Fruit fly (Drosophila melanogaster) whole organism, embryonic: ENCODE results near the gene CG12056.

Source experiments
- Ada2b ChIP-seq: fragments of 200-800 bp; sonication (Bioruptor generic); IDR thresholded peaks from 2 replicates; pipeline ENCODE4 v1.3.6; 2022; ENCODE audit warnings: missing biosample characterization, missing genetic modification characterization
- Aef1 ChIP-seq: fragments of 200-800 bp; sonication (Bioruptor generic); IDR thresholded peaks from 3 replicates; pipeline ENCODE4 v1.3.6; 2022; ENCODE audit warnings: missing biosample characterization, missing genetic modification characterization
- C15 ChIP-seq: fragments of 200-800 bp; sonication (Bioruptor generic); IDR thresholded peaks from 3 replicates; pipeline ENCODE4 v1.3.6; 2022; ENCODE audit warnings: missing biosample characterization, missing genetic modification characterization
- CG10321 ChIP-seq: fragments of 200-800 bp; sonication (Bioruptor generic); IDR thresholded peaks from 2 replicates; pipeline ENCODE4 v1.3.6; 2022; ENCODE audit warnings: missing biosample characterization, missing genetic modification characterization
- CG1233 ChIP-seq: fragments of 200-800 bp; sonication (Bioruptor generic); optimal IDR thresholded peaks from 4 replicates; lab custom pipeline; 2018; ENCODE audit warnings: missing biosample characterization, mild to moderate bottlenecking, missing genetic modification characterization
- CG13287 ChIP-seq: fragments of 200-800 bp; sonication (Bioruptor generic); IDR thresholded peaks from 2 replicates; pipeline ENCODE4 v1.3.6; 2022; ENCODE audit warnings: missing biosample characterization, missing genetic modification characterization; ENCODE audit not compliant: partially characterized antibody
- CG14014 ChIP-seq: fragments of 200-800 bp; sonication (Bioruptor generic); IDR thresholded peaks from 2 replicates; pipeline ENCODE4 v1.3.6; 2022; ENCODE audit warnings: missing biosample characterization, missing genetic modification characterization
- CG15514 ChIP-seq: fragments of 200-800 bp; sonication (Bioruptor generic); optimal IDR thresholded peaks from 3 replicates; lab custom pipeline; 2017; ENCODE audit warnings: missing biosample characterization, missing genetic modification characterization, mild to moderate bottlenecking, moderate library complexity, missing genetic modification reagents
- CG16779 ChIP-seq: fragments of 200-800 bp; sonication (Bioruptor generic); IDR thresholded peaks from 2 replicates; pipeline ENCODE4 v1.3.6; 2022; ENCODE audit warnings: missing biosample characterization, missing genetic modification characterization
- CG17612 ChIP-seq: fragments of 200-800 bp; sonication (Bioruptor generic); IDR thresholded peaks from 2 replicates; pipeline ENCODE4 v1.3.6; 2022; ENCODE audit warnings: missing biosample characterization, missing genetic modification characterization
- CG2129 ChIP-seq: fragments of 200-800 bp; sonication (Bioruptor generic); IDR thresholded peaks from 2 replicates; pipeline ENCODE4 v1.3.6; 2022; ENCODE audit warnings: missing biosample characterization, missing genetic modification characterization; ENCODE audit not compliant: partially characterized antibody
- CG2712 ChIP-seq: fragments of 200-800 bp; optimal IDR thresholded peaks from 3 replicates; lab custom pipeline; 2019; ENCODE audit warnings: missing biosample characterization, mild to moderate bottlenecking, missing genetic modification characterization, moderate library complexity
- CG31224 ChIP-seq: fragments of 200-800 bp; sonication (Bioruptor generic); IDR thresholded peaks from 2 replicates; pipeline ENCODE4 v1.3.6; 2022; ENCODE audit warnings: missing biosample characterization, missing genetic modification characterization
- CG3281 ChIP-seq: fragments of 200-800 bp; sonication (Bioruptor generic); optimal IDR thresholded peaks from 3 replicates; lab custom pipeline; 2017; ENCODE audit warnings: missing biosample characterization, mild to moderate bottlenecking, missing genetic modification characterization
- CG34376 ChIP-seq: fragments of 200-800 bp; sonication (Bioruptor generic); optimal IDR thresholded peaks from 2 replicates; lab custom pipeline; 2018; ENCODE audit warnings: missing biosample characterization, mild to moderate bottlenecking, missing genetic modification characterization
- CG6175 ChIP-seq: fragments of 200-800 bp; sonication (Bioruptor generic); IDR thresholded peaks from 3 replicates; pipeline ENCODE4 v1.3.6; 2022; ENCODE audit warnings: missing biosample characterization, missing genetic modification characterization
- CG6765 ChIP-seq: fragments of 200-800 bp; sonication (Bioruptor generic); optimal IDR thresholded peaks from 3 replicates; lab custom pipeline; 2017; ENCODE audit warnings: missing biosample characterization, mild to moderate bottlenecking, missing genetic modification characterization
- CG7556 ChIP-seq: fragments of 200-800 bp; sonication (Bioruptor generic); optimal IDR thresholded peaks from 2 replicates; lab custom pipeline; 2017; ENCODE audit warnings: missing biosample characterization, mild to moderate bottlenecking, missing genetic modification characterization
- CG7987 ChIP-seq: fragments of 200-800 bp; sonication (Bioruptor generic); optimal IDR thresholded peaks from 2 replicates; lab custom pipeline; 2018; ENCODE audit warnings: missing biosample characterization, mild to moderate bottlenecking, missing genetic modification characterization, moderate library complexity
- CG8944 ChIP-seq: fragments of 200-800 bp; sonication (Bioruptor generic); optimal IDR thresholded peaks from 3 replicates; lab custom pipeline; 2016; ENCODE audit warnings: missing biosample characterization, missing genetic modification characterization
- CG9437 ChIP-seq: fragments of 200-800 bp; sonication (Bioruptor generic); optimal IDR thresholded peaks from 2 replicates; lab custom pipeline; 2018; ENCODE audit warnings: missing biosample characterization, mild to moderate bottlenecking, missing genetic modification characterization
- CHES-1-like ChIP-seq: fragments of 200-800 bp; sonication (Bioruptor generic); optimal IDR thresholded peaks from 2 replicates; lab custom pipeline; 2016; ENCODE audit warnings: missing biosample characterization, missing genetic modification characterization
- D19A ChIP-seq: fragments of 200-800 bp; optimal IDR thresholded peaks from 3 replicates; lab custom pipeline; 2019; ENCODE audit warnings: missing biosample characterization, mild to moderate bottlenecking, missing genetic modification characterization, moderate library complexity
- Dip2 ChIP-seq: fragments of 200-800 bp; sonication (Bioruptor generic); IDR thresholded peaks from 2 replicates; pipeline ENCODE4 v1.3.6; 2022; ENCODE audit warnings: missing biosample characterization, missing genetic modification characterization
- Dp ChIP-seq: fragments of 200-800 bp; sonication (Bioruptor generic); optimal IDR thresholded peaks from 2 replicates; lab custom pipeline; 2018; ENCODE audit warnings: missing biosample characterization, mild to moderate bottlenecking, missing genetic modification characterization, moderate library complexity
- Hr39 ChIP-seq: fragments of >200 bp; optimal IDR thresholded peaks from 2 replicates; lab custom pipeline; 2017
- Jarid2 ChIP-seq: fragments of 200-800 bp; sonication (Bioruptor generic); optimal IDR thresholded peaks from 3 replicates; lab custom pipeline; 2017; ENCODE audit warnings: mild to moderate bottlenecking, missing biosample characterization, missing genetic modification reagents, missing genetic modification characterization
- Lim3 ChIP-seq: fragments of 200-800 bp; sonication (Bioruptor generic); IDR thresholded peaks from 2 replicates; pipeline ENCODE4 v1.3.6; 2022; ENCODE audit warnings: missing biosample characterization, missing genetic modification characterization
- Meics ChIP-seq: fragments of 200-800 bp; sonication (Bioruptor generic); optimal IDR thresholded peaks from 2 replicates; lab custom pipeline; 2017; ENCODE audit warnings: missing biosample characterization, mild to moderate bottlenecking, missing genetic modification characterization
- NK7.1 ChIP-seq: fragments of 200-800 bp; sonication (Bioruptor generic); optimal IDR thresholded peaks from 3 replicates; lab custom pipeline; 2016; ENCODE audit warnings: missing biosample characterization, missing genetic modification characterization
- Oaz ChIP-seq: fragments of 200-800 bp; sonication (Bioruptor generic); IDR thresholded peaks from 2 replicates; pipeline ENCODE4 v1.3.6; 2022; ENCODE audit warnings: missing biosample characterization, missing genetic modification characterization
- Sin3A ChIP-seq: fragments of >200 bp; optimal IDR thresholded peaks from 2 replicates; lab custom pipeline; 2018
- Sox100B ChIP-seq: fragments of 200-800 bp; sonication (Bioruptor generic); optimal IDR thresholded peaks from 3 replicates; lab custom pipeline; 2018; ENCODE audit warnings: missing biosample characterization, mild to moderate bottlenecking, missing genetic modification characterization
- Ssrp ChIP-seq: fragments of 200-800 bp; sonication (Bioruptor generic); optimal IDR thresholded peaks from 2 replicates; lab custom pipeline; 2018; ENCODE audit warnings: missing biosample characterization, mild to moderate bottlenecking, missing genetic modification characterization, moderate library complexity
- Usf ChIP-seq: fragments of 200-800 bp; sonication (Bioruptor generic); optimal IDR thresholded peaks from 2 replicates; lab custom pipeline; 2017; ENCODE audit warnings: missing genotype, missing biosample characterization, missing genetic modification characterization
- cas ChIP-seq: fragments of 200-800 bp; sonication (Bioruptor generic); IDR thresholded peaks from 2 replicates; pipeline ENCODE4 v1.3.6; 2022; ENCODE audit warnings: missing biosample characterization, missing genetic modification characterization
- chinmo ChIP-seq: fragments of 200-800 bp; sonication (Bioruptor generic); IDR thresholded peaks from 4 replicates; pipeline ENCODE4 v1.3.6; 2022; ENCODE audit warnings: missing biosample characterization, missing genetic modification characterization; ENCODE audit not compliant: partially characterized antibody
- crp ChIP-seq, 2 experiments: fragments of 200-800 bp; sonication (Bioruptor generic); optimal IDR thresholded peaks; 2 replicates in 1 of 2; 3 replicates in 1 of 2; lab custom pipeline; 2017; ENCODE audit warnings: missing biosample characterization in 2 of 2, missing genetic modification characterization in 2 of 2, mild to moderate bottlenecking in 1 of 2, moderate library complexity in 1 of 2
- dan ChIP-seq: fragments of 200-800 bp; sonication (Bioruptor generic); IDR thresholded peaks from 2 replicates; pipeline ENCODE4 v1.3.6; 2022; ENCODE audit warnings: missing biosample characterization, missing genetic modification characterization
- dimm ChIP-seq: fragments of 200-800 bp; sonication (Bioruptor generic); IDR thresholded peaks from 2 replicates; pipeline ENCODE4 v1.3.6; 2022; ENCODE audit warnings: missing biosample characterization, missing genetic modification characterization
- grn ChIP-seq: fragments of 200-800 bp; sonication (Bioruptor generic); optimal IDR thresholded peaks from 3 replicates; lab custom pipeline; 2017; ENCODE audit warnings: missing biosample characterization, missing genetic modification characterization
- gro ChIP-seq: fragments of 200-800 bp; sonication (Bioruptor generic); optimal IDR thresholded peaks from 2 replicates; lab custom pipeline; 2016; ENCODE audit warnings: missing biosample characterization, missing genetic modification characterization
- h ChIP-seq: fragments of >200 bp; optimal IDR thresholded peaks from 2 replicates; lab custom pipeline; 2017
- hkb ChIP-seq, 2 experiments: fragments of 200-800 bp in 1 of 2; fragments of >200 bp in 1 of 2; sonication (Bioruptor generic) in 1 of 2; IDR thresholded peaks in 1 of 2; optimal IDR thresholded peaks in 1 of 2; 2 replicates each; pipeline versions ENCODE4 v1.3.6 to Lab custom; 2017 to 2022; ENCODE audit warnings: missing biosample characterization in 1 of 2, missing genetic modification characterization in 1 of 2
- kah ChIP-seq: fragments of 200-800 bp; sonication (Bioruptor generic); optimal IDR thresholded peaks from 2 replicates; lab custom pipeline; 2018; ENCODE audit warnings: missing biosample characterization, mild to moderate bottlenecking, missing genetic modification characterization
- nau ChIP-seq: fragments of 200-800 bp; sonication (Bioruptor generic); optimal IDR thresholded peaks from 3 replicates; lab custom pipeline; 2017; ENCODE audit warnings: missing biosample characterization, mild to moderate bottlenecking, missing genetic modification characterization, missing genetic modification reagents
- so ChIP-seq: fragments of 200-800 bp; sonication (Bioruptor generic); IDR thresholded peaks from 3 replicates; pipeline ENCODE4 v1.3.6; 2022; ENCODE audit warnings: missing biosample characterization, missing genetic modification characterization
- twi ChIP-seq: fragments of 200-800 bp; optimal IDR thresholded peaks from 2 replicates; lab custom pipeline; 2019; ENCODE audit warnings: missing biosample characterization, mild to moderate bottlenecking, missing genetic modification characterization, moderate library complexity
- tx ChIP-seq: fragments of 200-800 bp; sonication (Bioruptor generic); optimal IDR thresholded peaks from 2 replicates; lab custom pipeline; 2016; ENCODE audit warnings: missing biosample characterization, missing genetic modification characterization
- unpg ChIP-seq: fragments of 200-800 bp; sonication (Bioruptor generic); optimal IDR thresholded peaks from 3 replicates; lab custom pipeline; 2018; ENCODE audit warnings: missing biosample characterization, mild to moderate bottlenecking, missing genetic modification characterization, moderate library complexity
- vfl ChIP-seq: fragments of 200-800 bp; sonication (Bioruptor generic); optimal IDR thresholded peaks from 2 replicates; lab custom pipeline; 2016; ENCODE audit warnings: missing biosample characterization, missing genetic modification characterization
- wdn ChIP-seq: fragments of 200-800 bp; sonication (Bioruptor generic); IDR thresholded peaks from 2 replicates; pipeline ENCODE4 v1.3.6; 2022; ENCODE audit warnings: missing biosample characterization, missing genetic modification characterization

Gene CG12056

dm6 chrX:9152127-9152598 lies 40.3 kb upstream of the CG12056 start (continued):
- TF ChIP-seq CG8944 (GFP tag; lab: Kevin White, UChicago) (no peak), Ssrp (tag; lab: Kevin White, UChicago) (peak; percentile 6), Usf (GFP tag; lab: Kevin White, UChicago) (no peak), CG6175 (GFP tag; lab: Robert Waterston, UW) (0 out of 3 replicates have a peak, but pooled peaks have one; percentile 38), unpg (GFP tag; lab: Kevin White, UChicago) (peak; percentile 22), CG31224 (GFP tag; lab: Robert Waterston, UW) (no peak), Oaz (GFP tag; lab: Robert Waterston, UW) (no peak), CG3281 (GFP tag; lab: Kevin White, UChicago) (peak; percentile 53), CG34376 (GFP tag; lab: Kevin White, UChicago) (peak; percentile 59), gro (no peak), h (no peak), Jarid2 (GFP tag; lab: Kevin White, UChicago) (no peak), NK7.1 (GFP tag; lab: Kevin White, UChicago) (no peak), Lim3 (GFP tag; lab: Robert Waterston, UW) (no peak), grn (GFP tag; lab: Kevin White, UChicago) (no peak), CG1233 (GFP tag; lab: Kevin White, UChicago) (no peak), CG17612 (GFP tag; lab: Robert Waterston, UW) (no peak), hkb (optimal IDR thresholded peaks at IDR 0.05; lab: Kevin White, UChicago) (no peak), hkb (GFP tag; IDR thresholded peaks at IDR 0.05; lab: Robert Waterston, UW) (peak; percentile 54), cas (GFP tag; lab: Robert Waterston, UW) (no peak), CHES-1-like (GFP tag; lab: Kevin White, UChicago) (peak; percentile 38), CG13287 (peak; percentile 13; the same call in 1 of the 2 replicates), Aef1 (GFP tag; lab: Robert Waterston, UW) (no peak), wdn (GFP tag; lab: Robert Waterston, UW) (peak; percentile 96), CG7556 (GFP tag; lab: Kevin White, UChicago) (peak; percentile 32), Sin3A (no peak), kah (GFP tag; lab: Kevin White, UChicago) (no peak), dan (GFP tag; lab: Robert Waterston, UW) (no peak), nau (no peak), crp (GFP tag; optimal IDR thresholded peaks at IDR 0.05; lab: Kevin White, UChicago) (no peak), dimm (GFP tag; lab: Robert Waterston, UW) (no peak), Sox100B (no peak), CG9437 (GFP tag; lab: Kevin White, UChicago) (no peak), CG2712 (tag; lab: Kevin White, UChicago) (peak; percentile 24), Meics (GFP tag; lab: Kevin White, UChicago) (peak; percentile 49), chinmo (peak; percentile 97), CG15514 (GFP tag; lab: Kevin White, UChicago) (peak; percentile 63), CG6765 (GFP tag; lab: Kevin White, UChicago) (peak; percentile 1), D19A (tag; lab: Kevin White, UChicago) (no peak), CG14014 (GFP tag; lab: Robert Waterston, UW) (peak; percentile 59; the same call in 1 of the 2 replicates), so (GFP tag; lab: Robert Waterston, UW) (peak; percentile 71; the same call in 2 of the 3 replicates), twi (tag; lab: Kevin White, UChicago) (no peak), C15 (GFP tag; lab: Robert Waterston, UW) (no peak), Dp (GFP tag; lab: Kevin White, UChicago) (no peak), CG16779 (GFP tag; lab: Robert Waterston, UW) (no peak), CG2129 (GFP tag; lab: Robert Waterston, UW) (no peak), tx (GFP tag; lab: Kevin White, UChicago) (no peak), CG7987 (GFP tag; lab: Kevin White, UChicago) (no peak), CG10321 (GFP tag; lab: Robert Waterston, UW) (peak; percentile 83), Ada2b (GFP tag; lab: Robert Waterston, UW) (no peak), vfl (GFP tag; lab: Kevin White, UChicago) (no peak), Dip2 (GFP tag; lab: Robert Waterston, UW) (peak; percentile 69; the same call in 1 of the 2 replicates), Hr39 (lab: Kevin White, UChicago) (no peak)
